Fruit fly (Drosophila melanogaster): ENCODE data around the gene Obp18a.
A peak's percentile ranks its signal among the peaks of the same experiment; 100 is the strongest.

Obp18a gene

dm6 chrX:19166152-19166935, 30.7 kb upstream of the Obp18a start:
- 0 out of 3 replicates have a peak, but pooled peaks have one; percentile 37 for TF ChIP-seq fd96Ca (GFP tag; IDR thresholded peaks at IDR 0.05)
- peak; percentile 52 for TF ChIP-seq CG14655 (GFP tag; optimal IDR thresholded peaks at IDR 0.05)
- no peak for TF ChIP-seq CG8301 (tag; optimal IDR thresholded peaks at IDR 0.05)
- no peak for TF ChIP-seq CG12605 (GFP tag; IDR thresholded peaks at IDR 0.05)
- no peak for TF ChIP-seq Pif1A (GFP tag; optimal IDR thresholded peaks at IDR 0.05)
- TF ChIP-seq CG15710 (tag; optimal IDR thresholded peaks at IDR 0.05) = peak; percentile 39
- TF ChIP-seq CG10348 (GFP tag; IDR thresholded peaks at IDR 0.05) = no peak
- peak; percentile 40; the same call in 1 of the 2 replicates for TF ChIP-seq CG32121 (GFP tag; IDR thresholded peaks at IDR 0.05)
- no peak for TF ChIP-seq CG17806 (tag; optimal IDR thresholded peaks at IDR 0.05)
- TF ChIP-seq CG34367 (tag; optimal IDR thresholded peaks at IDR 0.05) = no peak
- TF ChIP-seq CG13204 (GFP tag; optimal IDR thresholded peaks at IDR 0.05) = no peak
- no peak for TF ChIP-seq D1 (tag; optimal IDR thresholded peaks at IDR 0.05)
- no peak for TF ChIP-seq EcR (GFP tag; optimal IDR thresholded peaks at IDR 0.05)
- peak; percentile 54 for TF ChIP-seq CG8159 (tag; optimal IDR thresholded peaks at IDR 0.05)
- no peak for TF ChIP-seq Pif1B (GFP tag; optimal IDR thresholded peaks at IDR 0.05)
- no peak for TF ChIP-seq gl (tag; optimal IDR thresholded peaks at IDR 0.05)
- no peak for TF ChIP-seq rn (GFP tag; IDR thresholded peaks at IDR 0.05)
- peak; percentile 45 for TF ChIP-seq Snoo (tag; optimal IDR thresholded peaks at IDR 0.05)
- no peak for TF ChIP-seq Ets98B (GFP tag; IDR thresholded peaks at IDR 0.05)
- no peak for TF ChIP-seq CG4496 (GFP tag; IDR thresholded peaks at IDR 0.05)
- no peak for TF ChIP-seq CG9948 (tag; optimal IDR thresholded peaks at IDR 0.05)

DNA sequence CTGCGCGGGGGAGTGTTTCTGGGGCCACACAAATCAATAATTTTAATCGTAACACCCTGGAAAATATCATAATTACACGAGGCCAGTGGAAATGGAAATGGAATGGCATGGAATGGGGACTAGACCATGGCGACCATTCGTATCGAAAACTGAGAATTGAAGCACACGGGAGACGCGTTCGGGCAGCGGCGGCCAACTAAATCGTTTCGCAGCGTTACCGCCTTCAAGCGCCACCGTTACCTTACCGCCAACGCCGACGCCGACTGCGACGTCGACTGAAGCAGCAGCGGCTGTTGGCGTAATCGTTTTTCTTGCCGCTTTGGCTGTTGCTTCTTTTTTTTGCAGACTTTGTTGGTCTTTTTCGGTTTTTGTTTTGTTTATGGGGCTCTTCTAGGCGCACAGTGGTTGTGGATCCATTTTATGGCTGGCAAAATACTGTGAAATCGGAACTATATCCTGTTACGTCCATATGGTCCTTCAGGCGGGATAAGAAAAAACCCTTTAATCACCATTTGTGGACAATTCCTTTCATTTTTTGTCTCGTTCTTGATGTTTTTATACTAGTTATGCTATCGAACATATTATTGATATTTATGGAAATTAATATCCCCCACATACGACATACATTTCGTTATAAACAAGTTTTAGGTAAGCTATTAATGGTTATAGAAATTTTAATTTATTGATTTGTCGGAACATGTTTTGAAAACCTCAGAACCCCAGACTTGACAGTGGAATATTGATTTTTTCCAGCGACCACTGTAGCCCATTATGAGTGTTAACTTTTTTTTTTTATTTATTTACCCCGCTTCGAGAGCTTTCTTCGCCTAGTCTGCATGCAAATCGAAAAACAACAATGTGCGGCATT, 29.7 kb upstream of the Obp18a start:
- TF ChIP-seq Snoo (tag; optimal IDR thresholded peaks at IDR 0.05) (no peak), Ets98B (GFP tag; IDR thresholded peaks at IDR 0.05) (peak; percentile 61), CG15710 (tag; optimal IDR thresholded peaks at IDR 0.05) (peak; percentile 63), gl (tag; optimal IDR thresholded peaks at IDR 0.05) (peak; percentile 79), rn (GFP tag; IDR thresholded peaks at IDR 0.05) (no peak), CG32121 (GFP tag; IDR thresholded peaks at IDR 0.05) (peak; percentile 36; the same call in 1 of the 2 replicates), CG13204 (GFP tag; optimal IDR thresholded peaks at IDR 0.05) (peak; percentile 81), CG17806 (tag; optimal IDR thresholded peaks at IDR 0.05) (peak; percentile 16), D1 (tag; optimal IDR thresholded peaks at IDR 0.05) (no peak), CG8159 (tag; optimal IDR thresholded peaks at IDR 0.05) (peak; percentile 43), fd96Ca (GFP tag; IDR thresholded peaks at IDR 0.05) (peak; percentile 40; the same call in 1 of the 3 replicates), CG34367 (tag; optimal IDR thresholded peaks at IDR 0.05) (peak; percentile 49), CG12605 (GFP tag; IDR thresholded peaks at IDR 0.05) (peak; percentile 83), CG4496 (GFP tag; IDR thresholded peaks at IDR 0.05) (peak; percentile 81), CG9948 (tag; optimal IDR thresholded peaks at IDR 0.05) (peak; percentile 25)

dm6 chrX:19164726-19165125, 29.1 kb upstream of the Obp18a start:
- no peak for TF ChIP-seq CG10348 (GFP tag; IDR thresholded peaks at IDR 0.05)
- no peak for TF ChIP-seq CG34367 (tag; optimal IDR thresholded peaks at IDR 0.05)
- no peak for TF ChIP-seq CG17806 (tag; optimal IDR thresholded peaks at IDR 0.05)
- no peak for TF ChIP-seq Ets98B (GFP tag; IDR thresholded peaks at IDR 0.05)
- TF ChIP-seq D1 (tag; optimal IDR thresholded peaks at IDR 0.05) = no peak
- no peak for TF ChIP-seq fd96Ca (GFP tag; IDR thresholded peaks at IDR 0.05)
- TF ChIP-seq CG15710 (tag; optimal IDR thresholded peaks at IDR 0.05) = no peak
- TF ChIP-seq rn (GFP tag; IDR thresholded peaks at IDR 0.05) = no peak
- no peak for TF ChIP-seq CG12605 (GFP tag; IDR thresholded peaks at IDR 0.05)
- TF ChIP-seq Pif1B (GFP tag; optimal IDR thresholded peaks at IDR 0.05) = no peak
- no peak for TF ChIP-seq CG13204 (GFP tag; optimal IDR thresholded peaks at IDR 0.05)
- TF ChIP-seq CG9948 (tag; optimal IDR thresholded peaks at IDR 0.05) = peak; percentile 17
- peak; percentile 23 for TF ChIP-seq Pif1A (GFP tag; optimal IDR thresholded peaks at IDR 0.05)
- no peak for TF ChIP-seq CG8159 (tag; optimal IDR thresholded peaks at IDR 0.05)
- TF ChIP-seq CG14655 (GFP tag; optimal IDR thresholded peaks at IDR 0.05) = no peak
- no peak for TF ChIP-seq CG32121 (GFP tag; IDR thresholded peaks at IDR 0.05)
- TF ChIP-seq EcR (GFP tag; optimal IDR thresholded peaks at IDR 0.05) = no peak
- peak; percentile 58 for TF ChIP-seq Snoo (tag; optimal IDR thresholded peaks at IDR 0.05)
- TF ChIP-seq CG8301 (tag; optimal IDR thresholded peaks at IDR 0.05) = no peak
- TF ChIP-seq CG4496 (GFP tag; IDR thresholded peaks at IDR 0.05) = 0 out of 3 replicates have a peak, but pooled peaks have one; percentile 34
- TF ChIP-seq gl (tag; optimal IDR thresholded peaks at IDR 0.05) = no peak

DNA sequence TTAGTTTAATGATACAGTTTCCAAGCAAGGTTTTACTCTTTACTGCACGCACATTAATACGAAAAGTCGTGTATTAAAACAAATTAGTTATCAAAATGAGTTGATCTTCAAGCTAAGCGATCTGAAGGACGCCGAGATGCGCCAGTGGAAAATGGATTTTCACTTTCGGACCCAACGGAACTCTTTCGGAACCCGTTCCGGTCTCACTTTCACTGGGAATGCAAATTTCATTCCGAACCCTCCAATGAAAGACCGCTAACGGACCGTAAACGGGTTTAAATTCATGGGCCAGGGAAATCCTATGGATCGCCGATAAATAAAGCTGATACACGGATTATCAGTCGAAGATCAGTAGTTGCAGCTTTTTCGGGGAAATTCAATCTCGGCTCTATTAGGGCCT, 27.8 kb upstream of the Obp18a start:
- TF ChIP-seq CG17806 (tag; optimal IDR thresholded peaks at IDR 0.05) (no peak), Pif1A (GFP tag; optimal IDR thresholded peaks at IDR 0.05) (no peak), fd96Ca (GFP tag; IDR thresholded peaks at IDR 0.05) (no peak), CG34367 (tag; optimal IDR thresholded peaks at IDR 0.05) (no peak), CG14655 (GFP tag; optimal IDR thresholded peaks at IDR 0.05) (no peak)

- TF ChIP-seq rn (GFP tag; IDR thresholded peaks at IDR 0.05) (0 out of 2 replicates have a peak, but pooled peaks have one; percentile 42), Pif1B (GFP tag; optimal IDR thresholded peaks at IDR 0.05) (peak; percentile 80), CG9948 (tag; optimal IDR thresholded peaks at IDR 0.05) (peak; percentile 69), CG8301 (tag; optimal IDR thresholded peaks at IDR 0.05) (peak; percentile 52), CG34367 (tag; optimal IDR thresholded peaks at IDR 0.05) (peak; percentile 79), CG8159 (tag; optimal IDR thresholded peaks at IDR 0.05) (peak; percentile 69), Pif1A (GFP tag; optimal IDR thresholded peaks at IDR 0.05) (peak; percentile 86), gl (tag; optimal IDR thresholded peaks at IDR 0.05) (peak; percentile 43), CG12605 (GFP tag; IDR thresholded peaks at IDR 0.05) (no peak), CG15710 (tag; optimal IDR thresholded peaks at IDR 0.05) (peak; percentile 78), fd96Ca (GFP tag; IDR thresholded peaks at IDR 0.05) (peak; percentile 54; the same call in 1 of the 3 replicates), Ets98B (GFP tag; IDR thresholded peaks at IDR 0.05) (peak; percentile 36), D1 (tag; optimal IDR thresholded peaks at IDR 0.05) (no peak), CG17806 (tag; optimal IDR thresholded peaks at IDR 0.05) (peak; percentile 51), EcR (GFP tag; optimal IDR thresholded peaks at IDR 0.05) (no peak), Snoo (tag; optimal IDR thresholded peaks at IDR 0.05) (peak; percentile 49), CG32121 (GFP tag; IDR thresholded peaks at IDR 0.05) (peak; percentile 45; the same call in 1 of the 2 replicates), CG13204 (GFP tag; optimal IDR thresholded peaks at IDR 0.05) (peak; percentile 43), CG14655 (GFP tag; optimal IDR thresholded peaks at IDR 0.05) (peak; percentile 64), CG4496 (GFP tag; IDR thresholded peaks at IDR 0.05) (peak; percentile 41; the same call in 2 of the 3 replicates), CG10348 (GFP tag; IDR thresholded peaks at IDR 0.05) (no peak)
These were observed 26.7 kb upstream of the Obp18a start for dm6 chrX:19162249-19162914.
